Worm (Caenorhabditis elegans): ENCODE data around the gene aman-2.

DNA sequence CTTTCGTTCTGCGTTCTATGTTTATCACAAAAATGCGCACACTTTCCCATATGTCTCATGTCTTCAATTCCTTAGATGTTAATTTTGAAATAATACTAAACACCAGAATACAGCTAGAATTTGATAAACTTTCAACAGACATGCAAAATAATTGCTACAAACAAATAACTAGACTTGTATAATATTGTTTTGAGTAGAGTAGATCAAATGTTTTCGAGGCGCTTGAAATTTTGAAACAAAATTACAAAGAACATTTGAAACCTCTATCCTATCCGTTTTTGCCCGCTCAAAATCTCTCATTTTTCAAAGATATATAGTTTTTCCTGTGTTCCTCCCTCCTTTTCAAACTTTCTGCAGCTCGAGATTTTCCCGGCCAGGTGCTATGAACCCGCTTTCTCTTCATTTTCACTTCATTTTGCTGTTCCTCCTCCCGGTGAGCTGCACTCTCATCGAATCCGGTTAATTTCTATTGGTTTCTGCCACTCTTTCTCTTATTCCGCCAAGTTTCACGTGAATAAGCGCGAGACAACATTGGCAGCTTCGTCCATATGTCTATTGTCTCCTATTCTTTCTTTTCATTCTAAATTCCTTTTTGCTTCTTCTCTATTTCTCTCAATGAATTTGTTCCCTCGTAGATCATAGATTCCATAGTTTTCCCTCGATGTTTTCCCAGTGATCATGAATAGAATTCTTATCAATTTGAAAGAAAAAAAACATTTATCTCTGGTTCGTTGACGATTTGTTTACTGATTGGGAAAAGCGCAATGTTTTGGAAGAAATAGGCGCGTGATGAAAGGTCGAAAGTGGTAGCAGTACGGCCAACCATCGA is 11.1 kb downstream of the aman-2 start:
- TF ChIP-seq snpc-4 (tag; optimal IDR thresholded peaks at IDR 0.05) (no peak), zag-1 (tag; optimal IDR thresholded peaks at IDR 0.05) (no peak)
